Worm (Caenorhabditis elegans) whole organism, L2 larva: ENCODE results near the gene C10F3.7.

ENCODE experiments used
- C34F6.9 ChIP-seq: fragments of 150-350 bp; optimal IDR thresholded peaks from 2 replicates; lab custom pipeline; 2014; ENCODE audit warnings: missing biosample characterization, missing genetic modification characterization
- F13H6.1 ChIP-seq: sonication (generic microtip); optimal IDR thresholded peaks from 2 replicates; lab custom pipeline; 2016; ENCODE audit warnings: missing genetic modification characterization, missing compliant biosample characterization
- Y55F3AM.14 ChIP-seq: fragments of 200-800 bp; sonication (Bioruptor generic); optimal IDR thresholded peaks from 2 replicates; lab custom pipeline; 2018; ENCODE audit warnings: mild to moderate bottlenecking, missing genetic modification characterization, missing compliant biosample characterization
- alr-1 ChIP-seq: fragments of 150-350 bp; optimal IDR thresholded peaks from 2 replicates; lab custom pipeline; 2014; ENCODE audit warnings: missing biosample characterization, missing genetic modification characterization
- ama-1 ChIP-seq: fragments of 150-350 bp; optimal IDR thresholded peaks from 2 replicates; lab custom pipeline; 2018; ENCODE audit warnings: inconsistent platforms
- blmp-1 ChIP-seq: sonication (generic microtip); optimal IDR thresholded peaks from 2 replicates; lab custom pipeline; 2017; ENCODE audit warnings: missing genetic modification characterization, mild to moderate bottlenecking, missing compliant biosample characterization, antibody characterized with exemption, moderate library complexity; ENCODE audit not compliant: insufficient read depth
- ceh-16 ChIP-seq: fragments of 150-350 bp; optimal IDR thresholded peaks from 2 replicates; lab custom pipeline; 2014; ENCODE audit warnings: missing biosample characterization, missing genetic modification characterization
- ceh-82 ChIP-seq: fragments of 150-350 bp; optimal IDR thresholded peaks from 2 replicates; lab custom pipeline; 2014; ENCODE audit warnings: missing biosample characterization, missing genetic modification characterization
- crh-2 ChIP-seq: sonication (generic microtip); optimal IDR thresholded peaks from 2 replicates; lab custom pipeline; 2017; ENCODE audit warnings: missing biosample characterization, missing genetic modification characterization
- egl-27 ChIP-seq: sonication (generic microtip); optimal IDR thresholded peaks from 3 replicates; lab custom pipeline; 2017; ENCODE audit warnings: missing biosample characterization, missing genetic modification reagents, missing genetic modification characterization
- elt-3 ChIP-seq: sonication (generic microtip); optimal IDR thresholded peaks from 2 replicates; lab custom pipeline; 2017; ENCODE audit warnings: missing biosample characterization, missing genetic modification characterization
- gmeb-1 ChIP-seq: fragments of 150-350 bp; optimal IDR thresholded peaks from 2 replicates; lab custom pipeline; 2014; ENCODE audit warnings: missing biosample characterization, missing genetic modification characterization
- lin-11 ChIP-seq: fragments of 150-350 bp; sonication (generic microtip); optimal IDR thresholded peaks from 2 replicates; lab custom pipeline; 2014; ENCODE audit warnings: missing biosample characterization, missing genetic modification characterization, inconsistent platforms, mixed read lengths
- lin-13 ChIP-seq: fragments of 150-350 bp; optimal IDR thresholded peaks from 2 replicates; lab custom pipeline; 2014; ENCODE audit warnings: missing biosample characterization, missing genetic modification reagents, missing genetic modification characterization
- lsy-2 ChIP-seq, 2 experiments: fragments of 150-350 bp in 1 of 2; sonication (generic microtip) in 1 of 2; optimal IDR thresholded peaks; 2 replicates each; lab custom pipeline; 2014 to 2017; ENCODE audit warnings: missing biosample characterization in 2 of 2, missing genetic modification characterization in 2 of 2
- mab-5 ChIP-seq: fragments of 150-350 bp; optimal IDR thresholded peaks from 2 replicates; lab custom pipeline; 2014; ENCODE audit warnings: missing biosample characterization, missing genetic modification characterization
- mbf-1 ChIP-seq: sonication (generic microtip); optimal IDR thresholded peaks from 2 replicates; lab custom pipeline; 2017; ENCODE audit warnings: missing biosample characterization, missing genetic modification characterization
- mdl-1 ChIP-seq, 2 experiments: fragments of 150-350 bp in 1 of 2; sonication (generic microtip) in 1 of 2; optimal IDR thresholded peaks; 2 replicates each; lab custom pipeline; 2017; ENCODE audit warnings: missing biosample characterization in 2 of 2, missing genetic modification characterization in 2 of 2
- nhr-10 ChIP-seq: sonication (generic microtip); optimal IDR thresholded peaks from 2 replicates; lab custom pipeline; 2017; ENCODE audit warnings: missing biosample characterization, missing genetic modification characterization
- nhr-21 ChIP-seq: fragments of 150-350 bp; optimal IDR thresholded peaks from 2 replicates; lab custom pipeline; 2014; ENCODE audit warnings: missing biosample characterization, missing genetic modification characterization
- nhr-23 ChIP-seq: fragments of 150-350 bp; optimal IDR thresholded peaks from 2 replicates; lab custom pipeline; 2014; ENCODE audit warnings: missing biosample characterization, missing genetic modification reagents, missing genetic modification characterization
- nhr-237 ChIP-seq: fragments of 150-350 bp; optimal IDR thresholded peaks from 2 replicates; lab custom pipeline; 2014; ENCODE audit warnings: missing biosample characterization, missing genetic modification characterization
- nhr-77 ChIP-seq: fragments of 150-350 bp; optimal IDR thresholded peaks from 2 replicates; lab custom pipeline; 2014; ENCODE audit warnings: missing biosample characterization, missing genetic modification characterization
- peb-1 ChIP-seq: fragments of 150-350 bp; optimal IDR thresholded peaks from 2 replicates; lab custom pipeline; 2014; ENCODE audit warnings: missing biosample characterization, missing genetic modification characterization
- sem-4 ChIP-seq: fragments of 150-350 bp; optimal IDR thresholded peaks from 2 replicates; lab custom pipeline; 2014; ENCODE audit warnings: missing biosample characterization, missing genetic modification reagents, missing genetic modification characterization
- skn-1 ChIP-seq: sonication (generic microtip); optimal IDR thresholded peaks from 2 replicates; lab custom pipeline; 2017; ENCODE audit warnings: missing biosample characterization, missing genetic modification characterization
- sma-3 ChIP-seq: sonication (generic microtip); optimal IDR thresholded peaks from 2 replicates; lab custom pipeline; 2016; ENCODE audit warnings: missing genetic modification reagents, missing genetic modification characterization, missing compliant biosample characterization
- sma-9 ChIP-seq, 2 experiments: fragments of 150-350 bp in 1 of 2; sonication (generic microtip) in 1 of 2; optimal IDR thresholded peaks; 2 replicates each; lab custom pipeline; 2014 to 2016; ENCODE audit warnings: missing genetic modification characterization in 2 of 2, mild to moderate bottlenecking in 1 of 2, missing biosample characterization in 1 of 2, missing compliant biosample characterization in 1 of 2, missing genetic modification reagents in 1 of 2, moderate library complexity in 1 of 2
- snpc-4 ChIP-seq: fragments of 150-350 bp; optimal IDR thresholded peaks from 2 replicates; lab custom pipeline; 2014; ENCODE audit warnings: missing biosample characterization, missing genetic modification characterization
- unc-39 ChIP-seq: fragments of 150-350 bp; optimal IDR thresholded peaks from 2 replicates; lab custom pipeline; 2014; ENCODE audit warnings: missing biosample characterization, missing genetic modification characterization
- unc-55 ChIP-seq: fragments of 150-350 bp; sonication (generic microtip); optimal IDR thresholded peaks from 3 replicates; lab custom pipeline; 2014; ENCODE audit warnings: missing biosample characterization, missing genetic modification reagents, missing genetic modification characterization
- unc-62 ChIP-seq: fragments of 150-350 bp; optimal IDR thresholded peaks from 2 replicates; lab custom pipeline; 2014; ENCODE audit warnings: missing biosample characterization, missing genetic modification reagents, missing genetic modification characterization
- zag-1 ChIP-seq: fragments of 150-350 bp; optimal IDR thresholded peaks from 2 replicates; lab custom pipeline; 2014; ENCODE audit warnings: missing biosample characterization, missing genetic modification characterization
- ztf-4 ChIP-seq: fragments of 150-350 bp; optimal IDR thresholded peaks from 2 replicates; lab custom pipeline; 2014; ENCODE audit warnings: missing biosample characterization, missing genetic modification characterization

The C10F3.7 gene

DNA sequence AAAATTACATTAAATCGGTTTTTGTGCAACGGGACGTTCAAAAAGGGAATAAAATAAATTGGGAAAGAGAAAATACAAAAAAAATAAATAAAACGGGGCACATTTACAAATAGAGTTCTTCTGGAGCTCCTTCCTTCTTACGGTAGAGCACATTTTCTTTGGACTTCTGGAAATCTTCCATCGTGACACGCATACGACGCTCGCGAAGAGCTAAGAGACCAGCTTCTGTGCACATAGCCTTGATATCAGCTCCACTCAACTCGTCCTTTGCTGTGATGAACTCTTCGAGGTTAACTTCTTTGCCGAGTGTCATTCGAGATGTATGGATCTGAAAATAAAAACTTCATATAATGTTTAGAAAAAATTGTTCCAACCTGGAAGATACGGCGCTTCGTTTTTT lies 29.4 kb upstream of the C10F3.7 start:
- TF ChIP-seq lin-11, result no peak
- no peak for TF ChIP-seq peb-1
- TF ChIP-seq elt-3, result no peak
- TF ChIP-seq unc-39 (tag; lab: Kevin White, UChicago), result no peak
- no peak for TF ChIP-seq F13H6.1 (tag; lab: Kevin White, UChicago)
- no peak for TF ChIP-seq ceh-16
- no peak for TF ChIP-seq lin-13
- TF ChIP-seq lsy-2 (tag; optimal IDR thresholded peaks at IDR 0.05; lab: Kevin White, UChicago), result no peak
- TF ChIP-seq ama-1 (lab: Kevin White, UChicago), result no peak
- TF ChIP-seq unc-62, result no peak
- no peak for TF ChIP-seq nhr-21 (tag; lab: Kevin White, UChicago)

DNA sequence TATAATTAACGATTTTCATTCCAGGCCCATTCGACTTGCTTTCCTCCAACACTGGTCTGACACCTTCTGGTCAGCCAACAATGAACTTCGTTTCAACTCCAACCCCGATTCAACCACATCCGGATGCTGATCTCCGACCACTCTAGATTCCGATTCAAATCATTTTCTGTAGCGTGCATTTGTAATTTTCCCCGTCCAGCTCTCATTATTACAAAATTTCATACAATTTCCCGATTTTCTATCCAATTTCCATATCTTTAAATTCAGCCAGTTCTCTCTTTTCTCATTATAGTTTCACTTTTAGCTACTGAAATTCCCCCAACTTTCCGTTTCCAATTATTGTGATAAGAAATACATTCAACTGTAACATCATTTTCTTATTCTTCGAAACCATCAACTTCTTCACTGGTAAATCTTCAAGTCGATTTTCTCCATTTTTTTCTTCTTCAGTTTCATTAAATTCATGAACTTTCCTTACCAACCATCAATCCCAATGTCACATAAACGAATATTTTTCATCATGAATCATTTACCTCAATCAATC lies 29.0 kb upstream of the C10F3.7 start:
- TF ChIP-seq nhr-23 (tag; lab: Kevin White, UChicago) (no peak), Y55F3AM.14 (GFP tag; lab: Kevin White, UChicago) (no peak), sma-9 (GFP tag; optimal IDR thresholded peaks at IDR 0.05; lab: Kevin White, UChicago) (no peak), sma-9 (tag; optimal IDR thresholded peaks at IDR 0.05; lab: Kevin White, UChicago) (no peak), peb-1 (no peak), nhr-77 (tag; lab: Kevin White, UChicago) (no peak), nhr-10 (no peak), unc-55 (no peak), gmeb-1 (no peak), ama-1 (lab: Kevin White, UChicago) (no peak), lin-11 (no peak), nhr-237 (no peak), crh-2 (tag; lab: Kevin White, UChicago) (no peak)

DNA sequence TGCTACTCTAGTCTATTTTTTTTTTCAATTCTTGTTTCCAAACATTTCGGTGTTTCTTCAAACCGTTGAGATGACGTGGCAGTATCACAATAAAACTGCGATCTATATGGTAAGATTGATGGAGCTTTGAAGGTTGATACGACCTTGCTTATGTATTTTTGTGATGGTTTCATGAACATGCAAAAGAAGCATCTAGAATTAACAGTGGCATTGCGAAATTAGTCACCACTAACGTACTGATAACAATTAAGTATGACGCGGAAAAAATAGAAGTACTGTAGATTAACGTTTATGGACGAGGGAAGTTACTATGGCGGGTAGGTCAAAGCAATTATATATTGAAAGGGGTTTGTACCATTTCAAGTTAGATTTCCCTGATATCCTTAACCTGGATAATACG lies 25.7 kb upstream of the C10F3.7 start:
- TF ChIP-seq egl-27 (tag; lab: Kevin White, UChicago) (no peak), sma-3 (GFP tag; lab: Kevin White, UChicago) (peak; percentile 11), gmeb-1 (no peak), lin-13 (no peak)

DNA sequence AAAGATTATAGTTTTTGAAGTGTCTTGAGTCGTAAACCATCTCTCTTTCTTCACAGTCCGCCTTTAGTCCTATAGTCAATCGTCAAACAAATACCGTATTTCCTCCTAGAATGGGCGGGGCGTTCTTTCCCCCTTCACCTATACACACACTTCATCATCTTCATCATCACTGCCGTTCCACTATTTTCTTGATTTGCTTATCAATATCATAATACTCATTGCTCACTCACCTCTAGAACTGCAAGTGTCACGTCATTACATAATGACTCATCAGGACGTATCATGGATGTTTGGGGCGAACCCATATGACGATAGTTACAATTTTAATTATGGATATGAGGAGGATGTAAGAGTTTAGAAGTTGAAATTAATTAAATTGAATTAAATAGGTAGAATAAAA lies 24.0 kb upstream of the C10F3.7 start:
- TF ChIP-seq mdl-1 (tag; optimal IDR thresholded peaks at IDR 0.05; lab: Kevin White, UChicago) (no peak), blmp-1 (no peak), ztf-4 (tag; lab: Kevin White, UChicago) (no peak), C34F6.9 (tag; lab: Kevin White, UChicago) (no peak), sem-4 (no peak), skn-1 (tag; lab: Kevin White, UChicago) (no peak), lin-13 (no peak)

DNA sequence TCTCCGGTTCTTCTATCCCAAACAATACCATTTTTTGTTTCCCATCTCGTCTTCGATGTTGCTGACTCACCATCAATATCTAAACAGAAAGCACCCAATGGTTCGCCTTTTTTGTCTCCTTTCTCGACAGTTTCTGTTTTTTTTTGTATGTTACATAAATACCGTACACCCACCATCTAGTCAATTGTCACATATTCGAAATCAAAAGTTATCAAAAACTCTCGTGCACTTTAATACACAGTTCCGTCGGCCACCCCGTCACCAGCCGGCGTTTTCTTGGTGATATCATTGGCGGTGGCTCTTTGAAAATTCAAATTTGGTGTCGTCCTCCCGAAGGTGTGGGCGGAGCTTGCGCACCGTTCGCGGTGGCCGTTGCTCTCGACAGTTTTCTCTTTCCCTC lies 21.3 kb upstream of the C10F3.7 start:
- no peak for TF ChIP-seq zag-1 (tag; lab: Kevin White, UChicago)
- TF ChIP-seq ztf-4 (tag; lab: Kevin White, UChicago), result no peak
- no peak for TF ChIP-seq nhr-10
- TF ChIP-seq elt-3, result no peak
- TF ChIP-seq nhr-21 (tag; lab: Kevin White, UChicago), result no peak
- TF ChIP-seq mbf-1 (tag; lab: Kevin White, UChicago), result no peak
- TF ChIP-seq mab-5 (tag; lab: Kevin White, UChicago), result no peak
- TF ChIP-seq nhr-77 (tag; lab: Kevin White, UChicago), result no peak
- no peak for TF ChIP-seq lsy-2 (tag; optimal IDR thresholded peaks at IDR 0.05; lab: Kevin White, UChicago)
- no peak for TF ChIP-seq alr-1 (tag; lab: Kevin White, UChicago)
- TF ChIP-seq unc-39 (tag; lab: Kevin White, UChicago), result no peak
- TF ChIP-seq snpc-4 (tag; lab: Kevin White, UChicago), result no peak
- TF ChIP-seq mdl-1 (tag; optimal IDR thresholded peaks at IDR 0.05; lab: Kevin White, UChicago), result no peak
- no peak for TF ChIP-seq lin-11
- no peak for TF ChIP-seq C34F6.9 (tag; lab: Kevin White, UChicago)
- TF ChIP-seq ceh-82 (tag; lab: Kevin White, UChicago), result no peak
